Worm (Caenorhabditis elegans): ENCODE results near the gene abcx-1.

The abcx-1 gene

ce11 chrII:6501420-6501819, 30.5 kb upstream of the abcx-1 start, which contains the start of gene R05G9.3:
Gene R05G9.3, minus strand, starts transcription at chrII:6501520.
- TF ChIP-seq efl-1 (GFP tag; optimal IDR thresholded peaks at IDR 0.05) (peak; percentile 50), madf-8 (GFP tag; conservative IDR thresholded peaks at IDR 0.05) (peak; percentile 47), F33H1.4 (GFP tag; IDR thresholded peaks at IDR 0.05) (0 out of 2 replicates have a peak, but pooled peaks have one; percentile 20), hmg-1.2 (GFP tag; IDR thresholded peaks at IDR 0.05) (peak; percentile 27; the same call in 1 of the 2 replicates), Y79H2A.3 (GFP tag; conservative IDR thresholded peaks at IDR 0.05) (no peak), hlh-26 (GFP tag; conservative IDR thresholded peaks at IDR 0.05) (no peak), madf-6 (GFP tag; IDR thresholded peaks at IDR 0.05) (peak; percentile 86), T07F8.4 (tag; optimal IDR thresholded peaks at IDR 0.05) (no peak)

- TF ChIP-seq hmg-1.2 (GFP tag; IDR thresholded peaks at IDR 0.05) (peak; percentile 66; the same call in 1 of the 2 replicates), K12H6.12 (tag; optimal IDR thresholded peaks at IDR 0.05) (no peak), hsf-1 (GFP tag; IDR thresholded peaks at IDR 0.05) (no peak)
These were observed 29.1 kb upstream of the abcx-1 start, which contains the start of gene R05G9.1 for ce11 chrII:6502826-6503225. Gene R05G9.1, plus strand, starts transcription at chrII:6503168.

ce11 chrII:6513357-6513756, 18.6 kb upstream of the abcx-1 start:
- TF ChIP-seq F49E8.2 (tag; optimal IDR thresholded peaks at IDR 0.05; ENCODE audit: insufficient read depth) (no peak), egrh-3 (GFP tag; IDR thresholded peaks at IDR 0.05) (no peak), unc-130 (GFP tag; optimal IDR thresholded peaks at IDR 0.05) (no peak), F33H1.4 (GFP tag; IDR thresholded peaks at IDR 0.05) (no peak)

ce11 chrII:6513911-6514310, 18.1 kb upstream of the abcx-1 start, which contains the start of gene R05G9R.1:
Gene R05G9R.1, minus strand, starts transcription at chrII:6514011.
- no peak for TF ChIP-seq ztf-26 (tag; optimal IDR thresholded peaks at IDR 0.05)
- no peak for TF ChIP-seq ccch-3 (GFP tag; optimal IDR thresholded peaks at IDR 0.05)

- TF ChIP-seq sdz-38 (tag; optimal IDR thresholded peaks at IDR 0.05): no peak
- TF ChIP-seq repo-1 (tag; optimal IDR thresholded peaks at IDR 0.05): no peak
- TF ChIP-seq ceh-79 (tag; optimal IDR thresholded peaks at IDR 0.05): no peak
- no peak for TF ChIP-seq pha-4 (tag; optimal IDR thresholded peaks at IDR 0.05)
- TF ChIP-seq B0336.3 (GFP tag; IDR thresholded peaks at IDR 0.05): no peak
- TF ChIP-seq hmg-1.2 (GFP tag; IDR thresholded peaks at IDR 0.05): no peak
- TF ChIP-seq egrh-3 (GFP tag; IDR thresholded peaks at IDR 0.05): no peak
- TF ChIP-seq ceh-100 (GFP tag; IDR thresholded peaks at IDR 0.05): no peak
- TF ChIP-seq hlh-26 (GFP tag; conservative IDR thresholded peaks at IDR 0.05): no peak
- no peak for TF ChIP-seq nfya-1 (tag; optimal IDR thresholded peaks at IDR 0.05; ENCODE audit: borderline replicate concordance, insufficient read depth)
- TF ChIP-seq lag-1 (GFP tag; IDR thresholded peaks at IDR 0.05): no peak
- TF ChIP-seq egl-44 (GFP tag; IDR thresholded peaks at IDR 0.05): no peak
- TF ChIP-seq F10E7.11 (tag; optimal IDR thresholded peaks at IDR 0.05): no peak
- TF ChIP-seq dox-1 (GFP tag; IDR thresholded peaks at IDR 0.05): no peak
- no peak for TF ChIP-seq tlf-1 (GFP tag; optimal IDR thresholded peaks at IDR 0.05)
- no peak for TF ChIP-seq lsy-27 (tag; optimal IDR thresholded peaks at IDR 0.05; ENCODE audit: borderline replicate concordance, insufficient read depth)
These were observed 15.7 kb upstream of the abcx-1 start, which contains the start of gene C56E6.7 for ce11 chrII:6516276-6516675. Gene C56E6.7, plus strand, starts transcription at chrII:6516576.

ce11 chrII:6519703-6520102, 12.3 kb upstream of the abcx-1 start:
- TF ChIP-seq egrh-3 (GFP tag; IDR thresholded peaks at IDR 0.05) (no peak), lin-35 (GFP tag; optimal IDR thresholded peaks at IDR 0.05) (peak in 1 of 3 experiments; percentile 67), mcd-1 (GFP tag; IDR thresholded peaks at IDR 0.05) (peak; percentile 58; the same call in 1 of the 2 replicates), lsl-1 (GFP tag; optimal IDR thresholded peaks at IDR 0.05) (peak; percentile 82), xnd-1 (tag; optimal IDR thresholded peaks at IDR 0.05) (peak; percentile 61), B0019.2 (GFP tag; conservative IDR thresholded peaks at IDR 0.05) (no peak), D2030.7 (GFP tag; IDR thresholded peaks at IDR 0.05) (peak; percentile 61; the same call in 1 of the 2 replicates), rcor-1 (GFP tag; IDR thresholded peaks at IDR 0.05) (peak; percentile 40; the same call in 1 of the 2 replicates), F49E8.2 (tag; optimal IDR thresholded peaks at IDR 0.05; ENCODE audit: insufficient read depth) (peak; percentile 18), madf-6 (GFP tag; IDR thresholded peaks at IDR 0.05) (peak; percentile 90), lin-54 (GFP tag; optimal IDR thresholded peaks at IDR 0.05) (peak; percentile 39), dpl-1 (GFP tag; optimal IDR thresholded peaks at IDR 0.05) (peak; percentile 78), ceh-100 (GFP tag; IDR thresholded peaks at IDR 0.05) (0 out of 2 replicates have a peak, but pooled peaks have one; percentile 28), hmg-1.2 (GFP tag; IDR thresholded peaks at IDR 0.05) (peak; percentile 23; the same call in 1 of the 2 replicates), snpc-3.4 (tag; optimal IDR thresholded peaks at IDR 0.05) (peak; percentile 79), unc-130 (GFP tag; optimal IDR thresholded peaks at IDR 0.05) (peak; percentile 77)

Measured in whole organism, young adult.